Worm (Caenorhabditis elegans): ENCODE results near the gene srv-7.

srv-7 gene

DNA sequence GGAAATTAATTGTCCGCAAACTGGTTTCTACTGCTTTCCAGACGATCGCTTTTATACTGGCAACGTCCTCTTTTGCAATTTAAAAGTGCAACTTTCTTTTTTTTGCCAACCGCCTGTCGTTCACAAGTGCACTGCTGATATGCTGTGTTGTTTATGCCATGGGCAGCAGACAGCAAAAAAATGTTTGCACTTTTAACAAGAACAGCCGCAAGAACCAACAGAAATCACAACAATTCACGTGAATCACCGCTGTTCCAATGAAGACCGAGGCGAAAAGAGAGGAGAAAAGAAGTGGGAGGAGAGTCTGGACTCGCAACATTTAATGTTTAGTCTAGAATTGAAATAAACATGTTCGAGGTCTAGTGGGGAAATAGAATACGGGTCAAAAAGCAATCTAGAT, 6.0 kb upstream of the srv-7 start, which contains the start of gene T22B7.7:
Gene T22B7.7, minus strand, starts transcription at position 262 of the 400 bp plus-strand sequence.
- TF ChIP-seq gei-8 (GFP tag; optimal IDR thresholded peaks at IDR 0.05) (peak; percentile 43), mep-1 (tag; optimal IDR thresholded peaks at IDR 0.05) (no peak), D1046.2 (GFP tag; IDR thresholded peaks at IDR 0.05) (no peak), daf-12 (tag; optimal IDR thresholded peaks at IDR 0.05) (no peak), lin-39 (tag; optimal IDR thresholded peaks at IDR 0.05) (no peak), madf-5 (GFP tag; IDR thresholded peaks at IDR 0.05) (no peak), lir-3 (tag; optimal IDR thresholded peaks at IDR 0.05) (no peak), pha-4 (GFP tag; IDR thresholded peaks at IDR 0.05) (no peak), pha-4 (tag; optimal IDR thresholded peaks at IDR 0.05) (no peak), zfp-3 (GFP tag; conservative IDR thresholded peaks at IDR 0.05) (no peak), nhr-11 (tag; optimal IDR thresholded peaks at IDR 0.05) (peak; percentile 31), daf-8 (GFP tag; IDR thresholded peaks at IDR 0.05) (no peak), nhr-48 (tag; optimal IDR thresholded peaks at IDR 0.05) (peak; percentile 79), sdz-12 (GFP tag; optimal IDR thresholded peaks at IDR 0.05) (no peak), ceh-28 (tag; optimal IDR thresholded peaks at IDR 0.05) (no peak), lim-7 (GFP tag; IDR thresholded peaks at IDR 0.05) (no peak), egl-43 (GFP tag; IDR thresholded peaks at IDR 0.05) (no peak), hlh-11 (tag; optimal IDR thresholded peaks at IDR 0.05) (peak; percentile 92), mxl-3 (GFP tag; optimal IDR thresholded peaks at IDR 0.05) (peak; percentile 70), nhr-28 (tag; optimal IDR thresholded peaks at IDR 0.05) (peak; percentile 78), jun-1 (tag; optimal IDR thresholded peaks at IDR 0.05) (no peak), unc-62 (GFP tag; optimal IDR thresholded peaks at IDR 0.05 in 1 of 2) (no peak), unc-62 (tag; optimal IDR thresholded peaks at IDR 0.05) (no peak), ztf-11 (tag; optimal IDR thresholded peaks at IDR 0.05) (no peak), ces-1 (GFP tag; optimal IDR thresholded peaks at IDR 0.05) (no peak), aha-1 (tag) (peak; percentile 82), F37D6.2 (tag; optimal IDR thresholded peaks at IDR 0.05) (no peak), mdl-1 (tag; optimal IDR thresholded peaks at IDR 0.05) (peak in 1 of 2 experiments; percentile 81), tra-1 (GFP tag; IDR thresholded peaks at IDR 0.05) (no peak), nhr-237 (tag; optimal IDR thresholded peaks at IDR 0.05) (no peak), fos-1 (tag; optimal IDR thresholded peaks at IDR 0.05) (no peak), php-3 (GFP tag; IDR thresholded peaks at IDR 0.05) (no peak), ZK546.5 (tag; optimal IDR thresholded peaks at IDR 0.05) (no peak), vab-7 (GFP tag; IDR thresholded peaks at IDR 0.05) (no peak), mdt-29 (GFP tag; IDR thresholded peaks at IDR 0.05) (no peak; the same call in 1 of the 2 replicates), dmd-9 (GFP tag; IDR thresholded peaks at IDR 0.05) (no peak), lin-15B (tag; optimal IDR thresholded peaks at IDR 0.05) (no peak), Y48G9A.11 (GFP tag; IDR thresholded peaks at IDR 0.05) (no peak), lin-13 (GFP tag; optimal IDR thresholded peaks at IDR 0.05) (peak; percentile 0), nhr-76 (tag; optimal IDR thresholded peaks at IDR 0.05) (no peak), lsy-2 (tag; optimal IDR thresholded peaks at IDR 0.05) (no peak), F10B5.3 (tag; optimal IDR thresholded peaks at IDR 0.05) (no peak), hlh-30 (tag; optimal IDR thresholded peaks at IDR 0.05; ENCODE audit: insufficient read depth) (peak; percentile 80), egl-27 (tag; optimal IDR thresholded peaks at IDR 0.05) (no peak), lin-38 (GFP tag; IDR thresholded peaks at IDR 0.05) (no peak), hmg-1.1 (GFP tag; IDR thresholded peaks at IDR 0.05) (peak; percentile 35; the same call in 1 of the 2 replicates), ZK337.2 (GFP tag; IDR thresholded peaks at IDR 0.05) (no peak), mxl-2 (GFP tag; conservative IDR thresholded peaks at IDR 0.05) (peak; percentile 92), fkh-10 (GFP tag; optimal IDR thresholded peaks at IDR 0.05) (no peak), rbr-2 (tag; optimal IDR thresholded peaks at IDR 0.05) (no peak), cey-2 (tag; optimal IDR thresholded peaks at IDR 0.05; ENCODE audit: borderline replicate concordance, insufficient read depth) (no peak), nhr-41 (GFP tag; IDR thresholded peaks at IDR 0.05) (no peak), skn-1 (tag; optimal IDR thresholded peaks at IDR 0.05) (no peak)
